Worm (Caenorhabditis elegans): ENCODE results near the gene mut-15.

DNA sequence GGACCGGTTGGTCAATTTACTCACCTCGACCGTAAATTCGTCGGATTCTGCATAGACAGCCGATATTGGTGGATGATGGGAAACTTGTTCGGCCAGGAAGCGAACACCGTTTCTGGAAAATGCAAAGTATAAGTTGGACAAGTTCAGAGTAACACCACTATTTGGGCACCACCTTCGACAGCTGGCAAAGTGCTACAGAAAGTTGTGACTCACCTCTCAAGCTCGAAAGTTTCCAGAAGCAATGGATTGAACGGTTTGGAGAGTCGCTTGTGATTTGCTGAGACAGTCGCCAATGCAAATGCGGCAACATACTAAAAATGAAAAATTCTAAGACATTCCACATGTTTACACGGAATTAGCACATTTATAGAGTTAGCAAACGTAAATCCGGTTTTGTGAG is 11.0 kb downstream of the mut-15 start:
- TF ChIP-seq skn-1 (tag; optimal IDR thresholded peaks at IDR 0.05) (no peak), ama-1 (optimal IDR thresholded peaks at IDR 0.05) (no peak), tbx-2 (tag; optimal IDR thresholded peaks at IDR 0.05) (no peak), snu-23 (GFP tag; optimal IDR thresholded peaks at IDR 0.05) (no peak), rnt-1 (tag; optimal IDR thresholded peaks at IDR 0.05) (no peak), fkh-10 (GFP tag; optimal IDR thresholded peaks at IDR 0.05) (no peak), unc-86 (tag; optimal IDR thresholded peaks at IDR 0.05) (no peak), nhr-76 (tag; optimal IDR thresholded peaks at IDR 0.05) (no peak)
